Fruit fly (Drosophila melanogaster) whole organism, embryonic: ENCODE data around the gene CG31268.
A peak's percentile ranks its signal among the peaks of the same experiment; 100 is the strongest.

Source experiments
- ATbp ChIP-seq: fragments of 200-800 bp; sonication (Bioruptor generic); optimal IDR thresholded peaks from 2 replicates; lab custom pipeline; 2017; ENCODE audit warnings: missing biosample characterization, mild to moderate bottlenecking, missing genetic modification characterization, missing genetic modification reagents
- Abd-B ChIP-seq: fragments of 200-800 bp; sonication (Bioruptor generic); optimal IDR thresholded peaks from 2 replicates; lab custom pipeline; 2018; ENCODE audit warnings: missing biosample characterization, mild to moderate bottlenecking, missing genetic modification characterization, moderate library complexity
- Atf-2 ChIP-seq: fragments of 200-800 bp; sonication (Bioruptor generic); optimal IDR thresholded peaks from 2 replicates; lab custom pipeline; 2016; ENCODE audit warnings: missing biosample characterization, missing genetic modification characterization
- B-H2 ChIP-seq: fragments of 200-800 bp; sonication (Bioruptor generic); optimal IDR thresholded peaks from 2 replicates; lab custom pipeline; 2018; ENCODE audit warnings: missing biosample characterization, mild to moderate bottlenecking, missing genetic modification characterization
- CG1024 ChIP-seq: fragments of 200-800 bp; sonication (Bioruptor generic); IDR thresholded peaks from 2 replicates; pipeline ENCODE4 v1.3.6; 2022; ENCODE audit warnings: missing biosample characterization, missing genetic modification characterization
- CG10321 ChIP-seq: fragments of 200-800 bp; sonication (Bioruptor generic); IDR thresholded peaks from 2 replicates; pipeline ENCODE4 v1.3.6; 2022; ENCODE audit warnings: missing biosample characterization, missing genetic modification characterization
- CG10366 ChIP-seq: fragments of 200-800 bp; sonication (Bioruptor generic); IDR thresholded peaks from 2 replicates; pipeline ENCODE4 v1.3.6; 2022; ENCODE audit warnings: missing biosample characterization, missing genetic modification characterization
- CG10565 ChIP-seq: fragments of 200-800 bp; sonication (Bioruptor generic); optimal IDR thresholded peaks from 3 replicates; lab custom pipeline; 2016; ENCODE audit warnings: missing biosample characterization, mild to moderate bottlenecking, missing genetic modification characterization
- CG12744 ChIP-seq: fragments of 200-800 bp; sonication (Bioruptor generic); optimal IDR thresholded peaks from 2 replicates; lab custom pipeline; 2016; ENCODE audit warnings: missing biosample characterization, missing genetic modification characterization
- CG14014 ChIP-seq: fragments of 200-800 bp; sonication (Bioruptor generic); IDR thresholded peaks from 2 replicates; pipeline ENCODE4 v1.3.6; 2022; ENCODE audit warnings: missing biosample characterization, missing genetic modification characterization
- CG15479 ChIP-seq: fragments of 200-800 bp; sonication (Bioruptor generic); optimal IDR thresholded peaks from 3 replicates; lab custom pipeline; 2019; ENCODE audit warnings: missing biosample characterization, mild to moderate bottlenecking, missing genetic modification characterization, moderate library complexity
- CG15601 ChIP-seq: fragments of 200-800 bp; sonication (Bioruptor generic); optimal IDR thresholded peaks from 3 replicates; lab custom pipeline; 2019; ENCODE audit warnings: missing biosample characterization, mild to moderate bottlenecking, missing genetic modification characterization, moderate library complexity
- CG1602 ChIP-seq: fragments of 200-800 bp; sonication (Bioruptor generic); optimal IDR thresholded peaks from 3 replicates; lab custom pipeline; 2016; ENCODE audit warnings: missing biosample characterization, missing genetic modification characterization
- CG16813 ChIP-seq: fragments of 200-800 bp; sonication (Bioruptor generic); IDR thresholded peaks from 3 replicates; pipeline ENCODE4 v1.3.6; 2022; ENCODE audit warnings: missing biosample characterization, missing genetic modification characterization; ENCODE audit not compliant: partially characterized antibody
- CG17186 ChIP-seq: fragments of 200-800 bp; sonication (Bioruptor generic); optimal IDR thresholded peaks from 3 replicates; lab custom pipeline; 2017; ENCODE audit warnings: missing biosample characterization, missing genetic modification reagents, missing genetic modification characterization
- CG17328 ChIP-seq: fragments of 200-800 bp; sonication (Bioruptor generic); IDR thresholded peaks from 2 replicates; pipeline ENCODE4 v1.3.6; 2022; ENCODE audit warnings: missing biosample characterization, missing genetic modification characterization
- CG17829 ChIP-seq: fragments of 200-800 bp; optimal IDR thresholded peaks from 2 replicates; lab custom pipeline; 2019; ENCODE audit warnings: missing biosample characterization, mild to moderate bottlenecking, missing genetic modification characterization, moderate library complexity
- CG32772 ChIP-seq: fragments of 200-800 bp; sonication (Bioruptor generic); IDR thresholded peaks from 2 replicates; pipeline ENCODE4 v1.3.6; 2022; ENCODE audit warnings: missing biosample characterization, missing genetic modification characterization
- CG34422 ChIP-seq: fragments of 200-800 bp; sonication (Bioruptor generic); IDR thresholded peaks from 3 replicates; pipeline ENCODE4 v1.3.6; 2022; ENCODE audit warnings: missing biosample characterization, missing genetic modification characterization
- CG3838 ChIP-seq: fragments of 200-800 bp; sonication (Bioruptor generic); optimal IDR thresholded peaks from 3 replicates; lab custom pipeline; 2016; ENCODE audit warnings: missing biosample characterization, missing genetic modification characterization
- CG9609 ChIP-seq: fragments of 200-800 bp; sonication (Bioruptor generic); optimal IDR thresholded peaks from 3 replicates; lab custom pipeline; 2016; ENCODE audit warnings: missing biosample characterization, missing genetic modification characterization
- CkIIα-i1 ChIP-seq: fragments of 200-800 bp; sonication (Bioruptor generic); IDR thresholded peaks from 2 replicates; pipeline ENCODE4 v1.3.6; 2022; ENCODE audit warnings: missing biosample characterization, missing genetic modification characterization
- Dbx ChIP-seq: fragments of 200-800 bp; sonication (Bioruptor generic); IDR thresholded peaks from 3 replicates; pipeline ENCODE4 v1.3.6; 2022; ENCODE audit warnings: missing biosample characterization, missing genetic modification characterization
- H15 ChIP-seq: fragments of 200-800 bp; sonication (Bioruptor generic); IDR thresholded peaks from 3 replicates; pipeline ENCODE4 v1.3.6; 2022; ENCODE audit warnings: missing biosample characterization, missing genetic modification characterization
- HLHmδ ChIP-seq: fragments of 200-800 bp; sonication (Bioruptor generic); optimal IDR thresholded peaks from 2 replicates; lab custom pipeline; 2018; ENCODE audit warnings: missing biosample characterization, mild to moderate bottlenecking, missing genetic modification characterization, moderate library complexity
- Hr3 ChIP-seq: fragments of 200-800 bp; sonication (Bioruptor generic); optimal IDR thresholded peaks from 3 replicates; lab custom pipeline; 2016; ENCODE audit warnings: missing biosample characterization, missing genetic modification characterization
- Hr39 ChIP-seq: fragments of >200 bp; optimal IDR thresholded peaks from 2 replicates; lab custom pipeline; 2017
- Mad ChIP-seq: fragments of 200-800 bp; sonication (Bioruptor generic); optimal IDR thresholded peaks from 2 replicates; lab custom pipeline; 2016; ENCODE audit warnings: missing biosample characterization, missing genetic modification characterization
- Med ChIP-seq: fragments of 200-800 bp; sonication (Bioruptor generic); peaks from one replicate; lab custom pipeline; 2016; ENCODE audit warnings: missing biosample characterization, missing genetic modification characterization, mild to moderate bottlenecking, inconsistent platforms, moderate library complexity
- Oaz ChIP-seq: fragments of 200-800 bp; sonication (Bioruptor generic); IDR thresholded peaks from 2 replicates; pipeline ENCODE4 v1.3.6; 2022; ENCODE audit warnings: missing biosample characterization, missing genetic modification characterization
- Tbp ChIP-seq: fragments of >200 bp; optimal IDR thresholded peaks from 2 replicates; lab custom pipeline; 2018; ENCODE audit warnings: missing biosample characterization, missing genetic modification characterization
- Trl ChIP-seq, 3 experiments: fragments of >200 bp in 2 of 3; fragments of 200-800 bp in 1 of 3; sonication (Bioruptor generic) in 1 of 3; optimal IDR thresholded peaks; 2 replicates in 1 of 3; 3 replicates in 2 of 3; lab custom pipeline; 2016 to 2017; ENCODE audit warnings: missing biosample characterization in 1 of 3, missing genetic modification characterization in 1 of 3
- amos ChIP-seq: fragments of 200-800 bp; sonication (Bioruptor generic); IDR thresholded peaks from 2 replicates; pipeline ENCODE4 v1.3.6; 2022; ENCODE audit warnings: missing biosample characterization, missing genetic modification characterization; ENCODE audit not compliant: partially characterized antibody
- aop ChIP-seq: fragments of 200-800 bp; sonication (Bioruptor generic); IDR thresholded peaks from 2 replicates; pipeline ENCODE4 v1.3.6; 2022; ENCODE audit warnings: missing biosample characterization, missing genetic modification characterization
- bab2 ChIP-seq: fragments of 200-800 bp; sonication (Bioruptor generic); optimal IDR thresholded peaks from 2 replicates; lab custom pipeline; 2016; ENCODE audit warnings: missing biosample characterization, missing genetic modification characterization
- chm ChIP-seq: fragments of 200-800 bp; sonication (Bioruptor generic); IDR thresholded peaks from 2 replicates; pipeline ENCODE4 v1.3.6; 2022; ENCODE audit warnings: missing biosample characterization, missing genetic modification characterization
- crp ChIP-seq, 2 experiments: fragments of 200-800 bp; sonication (Bioruptor generic); optimal IDR thresholded peaks; 2 replicates in 1 of 2; 3 replicates in 1 of 2; lab custom pipeline; 2017; ENCODE audit warnings: missing biosample characterization in 2 of 2, missing genetic modification characterization in 2 of 2, mild to moderate bottlenecking in 1 of 2, moderate library complexity in 1 of 2
- dpn ChIP-seq, 2 experiments: fragments of 200-800 bp; sonication (Bioruptor generic); optimal IDR thresholded peaks; 3 replicates each; lab custom pipeline; 2016; ENCODE audit warnings: missing biosample characterization in 2 of 2, missing genetic modification characterization in 2 of 2
- eyg ChIP-seq: fragments of 200-800 bp; sonication (Bioruptor generic); optimal IDR thresholded peaks from 3 replicates; lab custom pipeline; 2016; ENCODE audit warnings: missing biosample characterization, missing genetic modification characterization
- fd64A ChIP-seq: fragments of 200-800 bp; sonication (Bioruptor generic); optimal IDR thresholded peaks from 3 replicates; lab custom pipeline; 2018; ENCODE audit warnings: missing biosample characterization, mild to moderate bottlenecking, missing genetic modification characterization
- ken ChIP-seq: fragments of 200-800 bp; sonication (Bioruptor generic); IDR thresholded peaks from 3 replicates; pipeline ENCODE4 v1.3.6; 2022; ENCODE audit warnings: missing biosample characterization, missing genetic modification characterization
- mld ChIP-seq: fragments of 200-800 bp; sonication (Bioruptor generic); IDR thresholded peaks from 3 replicates; pipeline ENCODE4 v1.3.6; 2022; ENCODE audit warnings: missing biosample characterization, missing genetic modification characterization; ENCODE audit not compliant: partially characterized antibody
- org-1 ChIP-seq: fragments of 200-800 bp; sonication (Bioruptor generic); optimal IDR thresholded peaks from 2 replicates; lab custom pipeline; 2017; ENCODE audit warnings: missing biosample characterization, missing genetic modification characterization
- pan ChIP-seq, 4 experiments: fragments of >200 bp in 3 of 4; fragments of 200-800 bp in 1 of 4; sonication (Bioruptor generic) in 1 of 4; optimal IDR thresholded peaks in 3 of 4; IDR thresholded peaks in 1 of 4; 2 replicates each; pipeline versions ENCODE4 v1.3.6 to Lab custom; 2017 to 2022; ENCODE audit warnings: missing biosample characterization in 2 of 4, missing genetic modification characterization in 2 of 4, mixed read lengths in 1 of 4
- phol ChIP-seq: fragments of 200-800 bp; sonication (Bioruptor generic); optimal IDR thresholded peaks from 3 replicates; lab custom pipeline; 2018; ENCODE audit warnings: missing biosample characterization, mild to moderate bottlenecking, missing genetic modification characterization, moderate library complexity
- row ChIP-seq: fragments of 200-800 bp; sonication (Bioruptor generic); IDR thresholded peaks from 3 replicates; pipeline ENCODE4 v1.3.6; 2022; ENCODE audit warnings: missing biosample characterization, missing genetic modification characterization
- sens-2 ChIP-seq: fragments of 200-800 bp; sonication (Bioruptor generic); IDR thresholded peaks from 2 replicates; pipeline ENCODE4 v1.3.6; 2022; ENCODE audit warnings: missing biosample characterization, missing genetic modification characterization
- slp2 ChIP-seq: fragments of 200-800 bp; sonication (Bioruptor generic); optimal IDR thresholded peaks from 2 replicates; lab custom pipeline; 2016; ENCODE audit warnings: missing biosample characterization, missing genetic modification characterization
- yki ChIP-seq: fragments of >200 bp; optimal IDR thresholded peaks from 3 replicates; lab custom pipeline; 2018
- z ChIP-seq: fragments of 200-800 bp; sonication (Bioruptor generic); IDR thresholded peaks from 3 replicates; pipeline ENCODE4 v1.3.6; 2022; ENCODE audit warnings: missing biosample characterization, missing genetic modification characterization

Gene CG31268

dm6 chr3R:17053415-17054177 is 22.0 kb downstream of the CG31268 start, which contains the start of gene Dad (continued):
- TF ChIP-seq pan (optimal IDR thresholded peaks at IDR 0.05; lab: Kevin White, UChicago): no peak
- no peak for TF ChIP-seq pan (GFP tag; optimal IDR thresholded peaks at IDR 0.05 in 1 of 2, IDR thresholded peaks at IDR 0.05 in 1 of 2)
- TF ChIP-seq chm (GFP tag; lab: Robert Waterston, UW): peak; percentile 83
- TF ChIP-seq CG10565 (GFP tag; lab: Kevin White, UChicago): no peak
- TF ChIP-seq Mad (GFP tag; lab: Kevin White, UChicago): peak; percentile 3
- TF ChIP-seq fd64A (GFP tag; lab: Kevin White, UChicago): no peak
- TF ChIP-seq CG16813: no peak
- no peak for TF ChIP-seq crp (GFP tag; optimal IDR thresholded peaks at IDR 0.05; lab: Kevin White, UChicago)
- peak; percentile 14; the same call in 1 of the 2 replicates for TF ChIP-seq CG14014
- no peak for TF ChIP-seq CG3838 (GFP tag; lab: Kevin White, UChicago)
- TF ChIP-seq CG10366 (GFP tag; lab: Robert Waterston, UW): no peak
- TF ChIP-seq HLHmδ (GFP tag; lab: Kevin White, UChicago): peak; percentile 78
- TF ChIP-seq CG9609: no peak
- no peak for TF ChIP-seq sens-2 (GFP tag; lab: Robert Waterston, UW)
- TF ChIP-seq mld (GFP tag; lab: Robert Waterston, UW): no peak
- TF ChIP-seq Oaz (GFP tag; lab: Robert Waterston, UW): no peak
- TF ChIP-seq Hr3 (GFP tag; lab: Kevin White, UChicago): no peak
- TF ChIP-seq Hr39 (lab: Kevin White, UChicago): no peak
- TF ChIP-seq CG15601 (tag; lab: Kevin White, UChicago): peak; percentile 40
- peak; percentile 77 for TF ChIP-seq Med (GFP tag; lab: Kevin White, UChicago)
- TF ChIP-seq eyg (GFP tag; lab: Kevin White, UChicago): no peak
- peak; percentile 15; the same call in 1 of the 2 replicates for TF ChIP-seq amos (GFP tag; lab: Robert Waterston, UW)
- TF ChIP-seq org-1 (GFP tag; lab: Kevin White, UChicago): no peak
- no peak for TF ChIP-seq dpn (GFP tag; optimal IDR thresholded peaks at IDR 0.05; lab: Kevin White, UChicago)
- TF ChIP-seq CG17328 (GFP tag; lab: Robert Waterston, UW): no peak
- TF ChIP-seq Abd-B (GFP tag; lab: Kevin White, UChicago): no peak
- TF ChIP-seq Atf-2 (GFP tag; lab: Kevin White, UChicago): no peak
- no peak for TF ChIP-seq ken (GFP tag; lab: Robert Waterston, UW)
- no peak for TF ChIP-seq CG15479 (GFP tag; lab: Kevin White, UChicago)
- no peak for TF ChIP-seq Tbp
- TF ChIP-seq B-H2 (GFP tag; lab: Kevin White, UChicago): peak; percentile 45
- no peak for TF ChIP-seq CkIIα-i1 (GFP tag; lab: Robert Waterston, UW)
- TF ChIP-seq aop: no peak
- TF ChIP-seq CG34422 (GFP tag; lab: Robert Waterston, UW): peak; percentile 48; the same call in 1 of the 3 replicates
- no peak for TF ChIP-seq H15 (GFP tag; lab: Robert Waterston, UW)
- TF ChIP-seq bab2: no peak
- TF ChIP-seq Trl (optimal IDR thresholded peaks at IDR 0.05; lab: Kevin White, UChicago): peak; percentile 99 to 100
- TF ChIP-seq Trl (GFP tag; optimal IDR thresholded peaks at IDR 0.05; lab: Kevin White, UChicago): peak; percentile 77
- TF ChIP-seq slp2 (GFP tag; lab: Kevin White, UChicago): no peak
- no peak for TF ChIP-seq row
- no peak for TF ChIP-seq ATbp (GFP tag; lab: Kevin White, UChicago)
- peak; percentile 95 for TF ChIP-seq yki
- no peak for TF ChIP-seq CG1602
- no peak for TF ChIP-seq CG12744 (GFP tag; lab: Kevin White, UChicago)
- no peak for TF ChIP-seq Dbx
- no peak for TF ChIP-seq phol
- TF ChIP-seq CG32772 (GFP tag; lab: Robert Waterston, UW): no peak
- no peak for TF ChIP-seq CG17186 (GFP tag; lab: Kevin White, UChicago)
- no peak for TF ChIP-seq z (GFP tag; lab: Robert Waterston, UW)
- TF ChIP-seq CG1024 (GFP tag; lab: Robert Waterston, UW): no peak
- TF ChIP-seq CG17829 (tag; lab: Kevin White, UChicago): no peak
- no peak for TF ChIP-seq CG10321
